Worm (Caenorhabditis elegans): ENCODE data around the gene F17C11.26.

- no peak for TF ChIP-seq zag-1 (tag; optimal IDR thresholded peaks at IDR 0.05)
- no peak for TF ChIP-seq unc-30 (tag; optimal IDR thresholded peaks at IDR 0.05)
- TF ChIP-seq dpl-1 (GFP tag; optimal IDR thresholded peaks at IDR 0.05): no peak
- TF ChIP-seq nhr-11 (tag; optimal IDR thresholded peaks at IDR 0.05): no peak
- no peak for TF ChIP-seq egl-27 (tag; optimal IDR thresholded peaks at IDR 0.05)
- no peak for TF ChIP-seq nhr-12 (tag; optimal IDR thresholded peaks at IDR 0.05)
Observed at ce11 chrV:10975091-10975490, 33.8 kb downstream of the F17C11.26 start.
